Fruit fly (Drosophila melanogaster) whole organism, embryonic: ENCODE measurements around the gene mio.
A peak's percentile ranks its signal among the peaks of the same experiment; 100 is the strongest.

Source experiments
- B-H2 ChIP-seq: fragments of 200-800 bp; sonication (Bioruptor generic); optimal IDR thresholded peaks from 2 replicates; lab custom pipeline; 2018; ENCODE audit warnings: missing biosample characterization, mild to moderate bottlenecking, missing genetic modification characterization
- BtbVII ChIP-seq: fragments of 200-800 bp; sonication (Bioruptor generic); optimal IDR thresholded peaks from 3 replicates; lab custom pipeline; 2017; ENCODE audit warnings: missing biosample characterization, mild to moderate bottlenecking, missing genetic modification characterization
- C15 ChIP-seq: fragments of 200-800 bp; sonication (Bioruptor generic); IDR thresholded peaks from 3 replicates; pipeline ENCODE4 v1.3.6; 2022; ENCODE audit warnings: missing biosample characterization, missing genetic modification characterization
- CG11560 ChIP-seq: fragments of 200-800 bp; sonication (Bioruptor generic); IDR thresholded peaks from 3 replicates; pipeline ENCODE4 v1.3.6; 2022; ENCODE audit warnings: missing biosample characterization, missing genetic modification characterization
- CG11723 ChIP-seq: fragments of 200-800 bp; sonication (Bioruptor generic); optimal IDR thresholded peaks from 2 replicates; lab custom pipeline; 2017; ENCODE audit warnings: missing biosample characterization, mild to moderate bottlenecking, missing genetic modification characterization
- CG1233 ChIP-seq: fragments of 200-800 bp; sonication (Bioruptor generic); optimal IDR thresholded peaks from 4 replicates; lab custom pipeline; 2018; ENCODE audit warnings: missing biosample characterization, mild to moderate bottlenecking, missing genetic modification characterization
- CG12391 ChIP-seq: fragments of 200-800 bp; sonication (Bioruptor generic); optimal IDR thresholded peaks from 3 replicates; lab custom pipeline; 2018; ENCODE audit warnings: missing biosample characterization, mild to moderate bottlenecking, missing genetic modification characterization, moderate library complexity
- CG12744 ChIP-seq: fragments of 200-800 bp; sonication (Bioruptor generic); optimal IDR thresholded peaks from 2 replicates; lab custom pipeline; 2016; ENCODE audit warnings: missing biosample characterization, missing genetic modification characterization
- CG15269 ChIP-seq: fragments of 200-800 bp; sonication (Bioruptor generic); optimal IDR thresholded peaks from 2 replicates; lab custom pipeline; 2018; ENCODE audit warnings: missing biosample characterization, mild to moderate bottlenecking, missing genetic modification characterization, moderate library complexity
- CG16813 ChIP-seq: fragments of 200-800 bp; sonication (Bioruptor generic); IDR thresholded peaks from 3 replicates; pipeline ENCODE4 v1.3.6; 2022; ENCODE audit warnings: missing biosample characterization, missing genetic modification characterization; ENCODE audit not compliant: partially characterized antibody
- CG17912 ChIP-seq: fragments of 200-800 bp; sonication (Bioruptor generic); optimal IDR thresholded peaks from 2 replicates; lab custom pipeline; 2018; ENCODE audit warnings: missing biosample characterization, mild to moderate bottlenecking, missing genetic modification characterization
- CG1832 ChIP-seq: fragments of 200-800 bp; sonication (Bioruptor generic); optimal IDR thresholded peaks from 2 replicates; lab custom pipeline; 2017; ENCODE audit warnings: missing biosample characterization, mild to moderate bottlenecking, missing genetic modification characterization, inconsistent platforms
- CG18476 ChIP-seq: fragments of 200-800 bp; sonication (Bioruptor generic); optimal IDR thresholded peaks from 2 replicates; lab custom pipeline; 2016; ENCODE audit warnings: missing biosample characterization, mild to moderate bottlenecking, missing genetic modification characterization
- CG18599 ChIP-seq: fragments of 200-800 bp; sonication (Bioruptor generic); optimal IDR thresholded peaks from 3 replicates; lab custom pipeline; 2017; ENCODE audit warnings: missing biosample characterization, missing genetic modification characterization, mild to moderate bottlenecking, moderate library complexity, missing genetic modification reagents
- CG30403 ChIP-seq: fragments of 200-800 bp; sonication (Bioruptor generic); optimal IDR thresholded peaks from 3 replicates; lab custom pipeline; 2016; ENCODE audit warnings: missing biosample characterization, missing genetic modification characterization
- CG4282 ChIP-seq: fragments of 200-800 bp; sonication (Bioruptor generic); optimal IDR thresholded peaks from 2 replicates; lab custom pipeline; 2016; ENCODE audit warnings: missing biosample characterization, missing genetic modification characterization
- CG5245 ChIP-seq: fragments of 200-800 bp; sonication (Bioruptor generic); optimal IDR thresholded peaks from 3 replicates; lab custom pipeline; 2016; ENCODE audit warnings: missing biosample characterization, missing genetic modification characterization
- CG6683 ChIP-seq: fragments of 200-800 bp; sonication (Bioruptor generic); optimal IDR thresholded peaks from 2 replicates; lab custom pipeline; 2017; ENCODE audit warnings: missing biosample characterization, mild to moderate bottlenecking, missing genetic modification characterization, missing genetic modification reagents
- CG7271 ChIP-seq: fragments of 200-800 bp; sonication (Bioruptor generic); optimal IDR thresholded peaks from 2 replicates; lab custom pipeline; 2018; ENCODE audit warnings: missing biosample characterization, mild to moderate bottlenecking, missing genetic modification characterization, moderate library complexity
- CG7839 ChIP-seq: fragments of 200-800 bp; sonication (Bioruptor generic); optimal IDR thresholded peaks from 3 replicates; lab custom pipeline; 2018; ENCODE audit warnings: missing biosample characterization, mild to moderate bottlenecking, missing genetic modification characterization, moderate library complexity
- CG7928 ChIP-seq: fragments of 200-800 bp; sonication (Bioruptor generic); optimal IDR thresholded peaks from 2 replicates; lab custom pipeline; 2017; ENCODE audit warnings: missing biosample characterization, mild to moderate bottlenecking, missing genetic modification characterization
- CTCF ChIP-seq: fragments of 200-800 bp; sonication (Bioruptor generic); optimal IDR thresholded peaks from 2 replicates; lab custom pipeline; 2017; ENCODE audit warnings: missing biosample characterization, mild to moderate bottlenecking, missing genetic modification characterization, moderate library complexity
- CoRest ChIP-seq: fragments of 200-800 bp; sonication (Bioruptor generic); optimal IDR thresholded peaks from 3 replicates; lab custom pipeline; 2018; ENCODE audit warnings: missing biosample characterization, mild to moderate bottlenecking, missing genetic modification characterization, moderate library complexity
- D19B ChIP-seq: fragments of 200-800 bp; sonication (Bioruptor generic); optimal IDR thresholded peaks from 2 replicates; lab custom pipeline; 2017; ENCODE audit warnings: missing biosample characterization, mild to moderate bottlenecking, missing genetic modification characterization
- Deaf1 ChIP-seq: fragments of 200-800 bp; optimal IDR thresholded peaks from 3 replicates; lab custom pipeline; 2019; ENCODE audit warnings: missing biosample characterization, mild to moderate bottlenecking, missing genetic modification characterization, moderate library complexity
- Hand ChIP-seq: fragments of 200-800 bp; sonication (Bioruptor generic); optimal IDR thresholded peaks from 2 replicates; lab custom pipeline; 2017; ENCODE audit warnings: mild to moderate bottlenecking, missing biosample characterization, missing genetic modification reagents, missing genetic modification characterization
- HmgD ChIP-seq: fragments of 200-800 bp; sonication (Bioruptor generic); optimal IDR thresholded peaks from 3 replicates; lab custom pipeline; 2016; ENCODE audit warnings: missing biosample characterization, missing genetic modification characterization
- Meics ChIP-seq: fragments of 200-800 bp; sonication (Bioruptor generic); optimal IDR thresholded peaks from 2 replicates; lab custom pipeline; 2017; ENCODE audit warnings: missing biosample characterization, mild to moderate bottlenecking, missing genetic modification characterization
- NC2β ChIP-seq: fragments of 200-800 bp; sonication (Bioruptor generic); optimal IDR thresholded peaks from 2 replicates; lab custom pipeline; 2016; ENCODE audit warnings: missing biosample characterization, missing genetic modification characterization
- Sin3A ChIP-seq: fragments of >200 bp; optimal IDR thresholded peaks from 2 replicates; lab custom pipeline; 2018
- Sox100B ChIP-seq: fragments of 200-800 bp; sonication (Bioruptor generic); optimal IDR thresholded peaks from 3 replicates; lab custom pipeline; 2018; ENCODE audit warnings: missing biosample characterization, mild to moderate bottlenecking, missing genetic modification characterization
- Spps ChIP-seq: fragments of 200-800 bp; sonication (Bioruptor generic); optimal IDR thresholded peaks from 2 replicates; lab custom pipeline; 2018; ENCODE audit warnings: missing biosample characterization, mild to moderate bottlenecking, missing genetic modification characterization
- Ssrp ChIP-seq: fragments of 200-800 bp; sonication (Bioruptor generic); optimal IDR thresholded peaks from 2 replicates; lab custom pipeline; 2018; ENCODE audit warnings: missing biosample characterization, mild to moderate bottlenecking, missing genetic modification characterization, moderate library complexity
- Usf ChIP-seq: fragments of 200-800 bp; sonication (Bioruptor generic); optimal IDR thresholded peaks from 2 replicates; lab custom pipeline; 2017; ENCODE audit warnings: missing genotype, missing biosample characterization, missing genetic modification characterization
- YL-1 ChIP-seq: fragments of 200-800 bp; sonication (Bioruptor generic); optimal IDR thresholded peaks from 3 replicates; lab custom pipeline; 2017; ENCODE audit warnings: missing biosample characterization, mild to moderate bottlenecking, missing genetic modification characterization
- ash1 ChIP-seq: fragments of 200-800 bp; sonication (Bioruptor generic); optimal IDR thresholded peaks from 2 replicates; lab custom pipeline; 2018; ENCODE audit warnings: missing biosample characterization, mild to moderate bottlenecking, missing genetic modification characterization
- bsh ChIP-seq, 2 experiments: fragments of 200-800 bp; sonication (Bioruptor generic); optimal IDR thresholded peaks; 2 replicates each; lab custom pipeline; 2017 to 2018; ENCODE audit warnings: mild to moderate bottlenecking in 2 of 2, missing biosample characterization in 2 of 2, missing genetic modification characterization in 2 of 2, moderate library complexity in 1 of 2
- btn ChIP-seq: fragments of 200-800 bp; sonication (Bioruptor generic); optimal IDR thresholded peaks from 2 replicates; lab custom pipeline; 2016; ENCODE audit warnings: missing biosample characterization, missing genetic modification characterization
- chm ChIP-seq: fragments of 200-800 bp; sonication (Bioruptor generic); IDR thresholded peaks from 2 replicates; pipeline ENCODE4 v1.3.6; 2022; ENCODE audit warnings: missing biosample characterization, missing genetic modification characterization
- ci ChIP-seq: fragments of 200-800 bp; sonication (Bioruptor generic); IDR thresholded peaks from 3 replicates; pipeline ENCODE4 v1.3.6; 2022; ENCODE audit warnings: missing biosample characterization, missing genetic modification characterization
- crol ChIP-seq: fragments of 200-800 bp; sonication (Bioruptor generic); IDR thresholded peaks from 2 replicates; pipeline ENCODE4 v1.3.6; 2022; ENCODE audit warnings: missing biosample characterization, missing genetic modification characterization
- exex ChIP-seq: fragments of 200-800 bp; sonication (Bioruptor generic); optimal IDR thresholded peaks from 4 replicates; lab custom pipeline; 2018; ENCODE audit warnings: missing biosample characterization, mild to moderate bottlenecking, missing genetic modification characterization, moderate library complexity
- fd3F ChIP-seq: fragments of 200-800 bp; sonication (Bioruptor generic); optimal IDR thresholded peaks from 2 replicates; lab custom pipeline; 2018; ENCODE audit warnings: missing biosample characterization, mild to moderate bottlenecking, missing genetic modification characterization, moderate library complexity
- lab ChIP-seq: fragments of 200-800 bp; sonication (Bioruptor generic); optimal IDR thresholded peaks from 3 replicates; lab custom pipeline; 2017; ENCODE audit warnings: missing biosample characterization, missing genetic modification characterization, mild to moderate bottlenecking, moderate library complexity, missing genetic modification reagents
- pzg ChIP-seq: fragments of 200-800 bp; sonication (Bioruptor generic); optimal IDR thresholded peaks from 3 replicates; lab custom pipeline; 2018; ENCODE audit warnings: missing biosample characterization, mild to moderate bottlenecking, missing genetic modification characterization, moderate library complexity
- sc ChIP-seq, 3 experiments: fragments of >200 bp in 2 of 3; fragments of 200-800 bp in 1 of 3; sonication (Bioruptor generic) in 1 of 3; optimal IDR thresholded peaks; 2 replicates in 2 of 3; 3 replicates in 1 of 3; lab custom pipeline; 2017; ENCODE audit warnings: mild to moderate bottlenecking in 1 of 3, missing biosample characterization in 1 of 3, missing genetic modification characterization in 1 of 3, missing genetic modification reagents in 1 of 3
- schlank ChIP-seq: fragments of 200-800 bp; sonication (Bioruptor generic); optimal IDR thresholded peaks from 2 replicates; lab custom pipeline; 2018; ENCODE audit warnings: missing biosample characterization, mild to moderate bottlenecking, missing genetic modification characterization
- tup ChIP-seq: fragments of 200-800 bp; sonication (Bioruptor generic); optimal IDR thresholded peaks from 2 replicates; lab custom pipeline; 2016; ENCODE audit warnings: missing biosample characterization, mild to moderate bottlenecking, missing genetic modification characterization, moderate library complexity

The mio gene

dm6 chr2L:2196590-2197474 lies 20.3 kb upstream of the mio start (continued):
- TF ChIP-seq CG15269 (tag; lab: Kevin White, UChicago) = peak; percentile 64
- no peak for TF ChIP-seq CG7271 (tag; lab: Kevin White, UChicago)
- TF ChIP-seq ash1 (GFP tag; lab: Kevin White, UChicago) = peak; percentile 5
- peak; percentile 9 for TF ChIP-seq fd3F (GFP tag; lab: Kevin White, UChicago)
- TF ChIP-seq B-H2 (GFP tag; lab: Kevin White, UChicago) = peak; percentile 53
- TF ChIP-seq CG6683 (GFP tag; lab: Kevin White, UChicago) = peak; percentile 59
- TF ChIP-seq CG7839 = peak; percentile 58
- peak; percentile 73 for TF ChIP-seq CG18599
- TF ChIP-seq Hand (GFP tag; lab: Kevin White, UChicago) = peak; percentile 61
- peak; percentile 74 for TF ChIP-seq lab (GFP tag; lab: Kevin White, UChicago)
- no peak for TF ChIP-seq Sin3A (lab: Kevin White, UChicago)
- peak; percentile 10 for TF ChIP-seq tup
- TF ChIP-seq pzg (GFP tag; lab: Kevin White, UChicago) = peak; percentile 18
- TF ChIP-seq Usf (GFP tag; lab: Kevin White, UChicago) = peak; percentile 68
- TF ChIP-seq CG16813 (GFP tag; lab: Robert Waterston, UW) = no peak
- peak in 1 of 2 experiments; percentile 65 for TF ChIP-seq bsh (GFP tag; optimal IDR thresholded peaks at IDR 0.05; lab: Kevin White, UChicago)
- peak; percentile 29 for TF ChIP-seq CG1233
- TF ChIP-seq schlank (tag; lab: Kevin White, UChicago) = peak; percentile 55
- peak; percentile 15 for TF ChIP-seq CG18476 (GFP tag; lab: Kevin White, UChicago)
- peak; percentile 18 for TF ChIP-seq CG5245 (GFP tag; lab: Kevin White, UChicago)
- no peak for TF ChIP-seq btn (GFP tag; lab: Kevin White, UChicago)
- peak; percentile 70 for TF ChIP-seq CG4282 (GFP tag; lab: Kevin White, UChicago)
- TF ChIP-seq CG12744 (GFP tag; lab: Kevin White, UChicago) = peak; percentile 47
- no peak for TF ChIP-seq sc (optimal IDR thresholded peaks at IDR 0.05; lab: Kevin White, UChicago)
- peak; percentile 49 for TF ChIP-seq sc (GFP tag; optimal IDR thresholded peaks at IDR 0.05; lab: Kevin White, UChicago)
- TF ChIP-seq NC2β (GFP tag; lab: Kevin White, UChicago) = no peak
- peak; percentile 65 for TF ChIP-seq CG12391
- TF ChIP-seq chm = no peak
- peak; percentile 64 for TF ChIP-seq exex (tag; lab: Kevin White, UChicago)
- TF ChIP-seq CG17912 (GFP tag; lab: Kevin White, UChicago) = peak; percentile 81
- TF ChIP-seq YL-1 (GFP tag; lab: Kevin White, UChicago) = peak; percentile 53
- TF ChIP-seq CG11560 (tag; lab: Robert Waterston, UW) = no peak
- no peak for TF ChIP-seq ci (GFP tag; lab: Robert Waterston, UW)
- peak; percentile 38 for TF ChIP-seq Sox100B (GFP tag; lab: Kevin White, UChicago)
- peak; percentile 77 for TF ChIP-seq Meics (GFP tag; lab: Kevin White, UChicago)
- TF ChIP-seq D19B (GFP tag; lab: Kevin White, UChicago) = peak; percentile 55
- peak; percentile 97 for TF ChIP-seq CG1832 (GFP tag; lab: Kevin White, UChicago)
- peak; percentile 74 for TF ChIP-seq CG30403
- no peak for TF ChIP-seq C15
- TF ChIP-seq Deaf1 (tag; lab: Kevin White, UChicago) = peak; percentile 92
- TF ChIP-seq CoRest (tag; lab: Kevin White, UChicago) = peak; percentile 67
- TF ChIP-seq Ssrp (tag; lab: Kevin White, UChicago) = peak; percentile 35
- TF ChIP-seq CG11723 (GFP tag; lab: Kevin White, UChicago) = peak; percentile 14
- peak; percentile 78 for TF ChIP-seq BtbVII (GFP tag; lab: Kevin White, UChicago)
- peak; percentile 26 for TF ChIP-seq CTCF (GFP tag; lab: Kevin White, UChicago)
- TF ChIP-seq Spps = peak; percentile 25
- TF ChIP-seq CG7928 = peak; percentile 4
- peak; percentile 68 for TF ChIP-seq HmgD (GFP tag; lab: Kevin White, UChicago)
- TF ChIP-seq crol (GFP tag; lab: Robert Waterston, UW) = no peak
